Fruit fly (Drosophila melanogaster) Kc167 (cell line): ENCODE measurements around the gene CG31886.

Experiments used
- Myc ChIP-seq: fragments of >200 bp; optimal IDR thresholded peaks from 2 replicates; lab custom pipeline; 2017; ENCODE audit warnings: missing external identifiers
- Sin3A ChIP-seq: fragments of >200 bp; optimal IDR thresholded peaks from 2 replicates; lab custom pipeline; 2018; ENCODE audit warnings: missing external identifiers
- h ChIP-seq: fragments of >200 bp; optimal IDR thresholded peaks from 3 replicates; lab custom pipeline; 2018; ENCODE audit warnings: missing external identifiers
- insv ChIP-seq: fragments of >200 bp; optimal IDR thresholded peaks from 3 replicates; lab custom pipeline; 2018; ENCODE audit warnings: missing external identifiers
- psq ChIP-seq: fragments of >200 bp; optimal IDR thresholded peaks from 2 replicates; lab custom pipeline; 2017; ENCODE audit warnings: missing external identifiers
- ttk ChIP-seq: sonication (Bioruptor generic); optimal IDR thresholded peaks from 2 replicates; lab custom pipeline; 2017; ENCODE audit warnings: missing external identifiers

DNA sequence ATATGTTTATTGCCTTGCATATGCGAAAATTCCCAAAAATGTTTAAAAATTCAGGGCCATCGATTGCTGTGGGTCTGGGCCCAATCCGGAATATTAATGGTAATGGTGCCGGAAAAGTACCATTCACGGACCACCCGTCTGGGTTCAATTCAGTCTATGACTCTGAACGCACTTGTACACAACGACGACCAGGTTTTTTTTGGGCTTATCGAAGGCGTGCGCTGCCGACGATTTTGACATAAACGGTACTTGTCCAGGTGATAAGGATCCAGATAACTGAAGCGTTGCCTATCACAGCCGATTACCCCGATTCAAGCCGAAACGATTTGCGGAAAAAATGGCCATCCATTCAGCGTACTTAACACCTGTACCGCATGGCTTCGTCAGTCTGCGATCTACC lies 32.7 kb upstream of the CG31886 start, which contains the start of gene CG9555:
- TF ChIP-seq psq (lab: Kevin White, UChicago) (no peak), ttk (no peak), h (lab: Kevin White, UChicago) (no peak), insv (lab: Kevin White, UChicago) (no peak), Sin3A (lab: Kevin White, UChicago) (no peak), Myc (lab: Kevin White, UChicago) (no peak)
